Fruit fly (Drosophila melanogaster): ENCODE results near the gene CG10097.

Gene CG10097

dm6 chr3R:12406235-12407196, 10.7 kb upstream of the CG10097 start, which contains the start of gene CG5167 (continued):
- TF ChIP-seq CHES-1-like (GFP tag; optimal IDR thresholded peaks at IDR 0.05), result no peak
- TF ChIP-seq CG17186 (GFP tag; optimal IDR thresholded peaks at IDR 0.05), result no peak
- TF ChIP-seq Taf1 (GFP tag; IDR thresholded peaks at IDR 0.05), result no peak
- TF ChIP-seq fd64A (GFP tag; optimal IDR thresholded peaks at IDR 0.05), result no peak
- TF ChIP-seq Ets97D (GFP tag; optimal IDR thresholded peaks at IDR 0.05), result no peak
- no peak for TF ChIP-seq CG18764 (GFP tag; optimal IDR thresholded peaks at IDR 0.05)
- TF ChIP-seq pita (GFP tag; optimal IDR thresholded peaks at IDR 0.05), result no peak
- no peak for TF ChIP-seq klu (GFP tag; IDR thresholded peaks at IDR 0.05)
- TF ChIP-seq Trl (optimal IDR thresholded peaks at IDR 0.05), result no peak
- TF ChIP-seq Trl (GFP tag; optimal IDR thresholded peaks at IDR 0.05), result no peak
- TF ChIP-seq pum (GFP tag; optimal IDR thresholded peaks at IDR 0.05), result no peak
- no peak for TF ChIP-seq CG10959 (GFP tag; IDR thresholded peaks at IDR 0.05)
- no peak for TF ChIP-seq zfh1 (GFP tag; IDR thresholded peaks at IDR 0.05)
- TF ChIP-seq mirr (GFP tag; optimal IDR thresholded peaks at IDR 0.05), result peak; percentile 54
- TF ChIP-seq Doc3 (GFP tag; IDR thresholded peaks at IDR 0.05; ENCODE audit: partially characterized antibody), result peak; percentile 53; the same call in 1 of the 3 replicates
- TF ChIP-seq dmrt99B (tag; optimal IDR thresholded peaks at IDR 0.05), result no peak
- peak; percentile 49 for TF ChIP-seq Dref (GFP tag; IDR thresholded peaks at IDR 0.05)
- no peak for TF ChIP-seq Lim3 (GFP tag; IDR thresholded peaks at IDR 0.05)
- no peak for TF ChIP-seq gfzf (GFP tag; optimal IDR thresholded peaks at IDR 0.05)
- TF ChIP-seq odd (GFP tag; optimal IDR thresholded peaks at IDR 0.05), result peak; percentile 3
- TF ChIP-seq CG4404 (GFP tag; IDR thresholded peaks at IDR 0.05), result no peak
- TF ChIP-seq gcm (GFP tag; optimal IDR thresholded peaks at IDR 0.05), result peak; percentile 19
- no peak for TF ChIP-seq gsb (GFP tag; IDR thresholded peaks at IDR 0.05)
- no peak for TF ChIP-seq Abd-B (GFP tag; optimal IDR thresholded peaks at IDR 0.05)
- peak in 1 of 2 experiments; percentile 16 for TF ChIP-seq Pdp1 (GFP tag; optimal IDR thresholded peaks at IDR 0.05)
- TF ChIP-seq CG8290 (GFP tag; optimal IDR thresholded peaks at IDR 0.05), result peak; percentile 61
- TF ChIP-seq CG8290 (tag; optimal IDR thresholded peaks at IDR 0.05), result peak in 1 of 2 experiments; percentile 29
- TF ChIP-seq CG10274 (GFP tag; optimal IDR thresholded peaks at IDR 0.05), result no peak
- no peak for TF ChIP-seq zen2 (GFP tag; IDR thresholded peaks at IDR 0.05; ENCODE audit: partially characterized antibody)
- 0 out of 2 replicates have a peak, but pooled peaks have one; percentile 5 for TF ChIP-seq CG8765 (GFP tag; IDR thresholded peaks at IDR 0.05)
- TF ChIP-seq yki (optimal IDR thresholded peaks at IDR 0.05), result no peak
- no peak for TF ChIP-seq ssp (GFP tag; IDR thresholded peaks at IDR 0.05)
- TF ChIP-seq trem (tag; optimal IDR thresholded peaks at IDR 0.05), result peak; percentile 58
- TF ChIP-seq CG1832 (GFP tag; optimal IDR thresholded peaks at IDR 0.05), result no peak
- peak in 1 of 3 experiments; percentile 49 for TF ChIP-seq lola (GFP tag; optimal IDR thresholded peaks at IDR 0.05)
- peak; percentile 39 for TF ChIP-seq CG1603 (tag; optimal IDR thresholded peaks at IDR 0.05)
- TF ChIP-seq aop (GFP tag; IDR thresholded peaks at IDR 0.05), result no peak
- no peak for TF ChIP-seq Spps (tag; optimal IDR thresholded peaks at IDR 0.05)
- TF ChIP-seq HLHmδ (GFP tag; optimal IDR thresholded peaks at IDR 0.05), result no peak
- peak; percentile 45 for TF ChIP-seq Sry-δ (GFP tag; optimal IDR thresholded peaks at IDR 0.05)
- no peak for TF ChIP-seq ab (GFP tag; optimal IDR thresholded peaks at IDR 0.05)
- no peak for TF ChIP-seq jing (GFP tag; optimal IDR thresholded peaks at IDR 0.05)
- TF ChIP-seq sima (GFP tag; optimal IDR thresholded peaks at IDR 0.05), result no peak
- TF ChIP-seq CG1233 (GFP tag; optimal IDR thresholded peaks at IDR 0.05), result no peak
- peak; percentile 50 for TF ChIP-seq Deaf1 (tag; optimal IDR thresholded peaks at IDR 0.05)
- peak; percentile 44 for TF ChIP-seq CG6765 (GFP tag; optimal IDR thresholded peaks at IDR 0.05)
- TF ChIP-seq CG7987 (GFP tag; optimal IDR thresholded peaks at IDR 0.05), result no peak
- TF ChIP-seq Tbp (GFP tag; optimal IDR thresholded peaks at IDR 0.05), result no peak
- no peak for TF ChIP-seq CG11456 (GFP tag; IDR thresholded peaks at IDR 0.05)
